Fruit fly (Drosophila melanogaster) whole organism, embryonic: ENCODE results near the gene SPH93.

Experiments
- Atf-2 ChIP-seq: fragments of 200-800 bp; sonication (Bioruptor generic); optimal IDR thresholded peaks from 2 replicates; lab custom pipeline; 2016; ENCODE audit warnings: missing biosample characterization, missing genetic modification characterization
- BEAF-32 ChIP-seq: fragments of 200-800 bp; sonication (Bioruptor generic); optimal IDR thresholded peaks from 3 replicates; lab custom pipeline; 2017; ENCODE audit warnings: missing biosample characterization, missing genetic modification characterization, mild to moderate bottlenecking, moderate library complexity, missing genetic modification reagents
- Bteb2 ChIP-seq: fragments of 200-800 bp; sonication (Bioruptor generic); optimal IDR thresholded peaks from 2 replicates; lab custom pipeline; 2016; ENCODE audit warnings: missing biosample characterization, missing genetic modification characterization
- CG10209 ChIP-seq: fragments of 200-800 bp; sonication (Bioruptor generic); optimal IDR thresholded peaks from 3 replicates; lab custom pipeline; 2017; ENCODE audit warnings: missing biosample characterization, mild to moderate bottlenecking, missing genetic modification characterization, missing genetic modification reagents
- CG10431 ChIP-seq: fragments of 200-800 bp; sonication (Bioruptor generic); optimal IDR thresholded peaks from 3 replicates; lab custom pipeline; 2018; ENCODE audit warnings: missing biosample characterization, mild to moderate bottlenecking, missing genetic modification characterization
- CG11504 ChIP-seq: fragments of 200-800 bp; sonication (Bioruptor generic); optimal IDR thresholded peaks from 3 replicates; lab custom pipeline; 2019; ENCODE audit warnings: missing biosample characterization, mild to moderate bottlenecking, missing genetic modification characterization, moderate library complexity
- CG14014 ChIP-seq: fragments of 200-800 bp; sonication (Bioruptor generic); IDR thresholded peaks from 2 replicates; pipeline ENCODE4 v1.3.6; 2022; ENCODE audit warnings: missing biosample characterization, missing genetic modification characterization
- CG14965 ChIP-seq: fragments of 200-800 bp; sonication (Bioruptor generic); optimal IDR thresholded peaks from 2 replicates; lab custom pipeline; 2016; ENCODE audit warnings: missing biosample characterization, missing genetic modification characterization, borderline replicate concordance
- CG17186 ChIP-seq: fragments of 200-800 bp; sonication (Bioruptor generic); optimal IDR thresholded peaks from 3 replicates; lab custom pipeline; 2017; ENCODE audit warnings: missing biosample characterization, missing genetic modification reagents, missing genetic modification characterization
- CG3726 ChIP-seq: fragments of 200-800 bp; sonication (Bioruptor generic); IDR thresholded peaks from 3 replicates; pipeline ENCODE4, ENCODE4 v1.3.6; 2022; ENCODE audit warnings: missing biosample characterization, missing genetic modification characterization
- CG4328 ChIP-seq: fragments of 200-800 bp; sonication (Bioruptor generic); optimal IDR thresholded peaks from 3 replicates; lab custom pipeline; 2017; ENCODE audit warnings: missing biosample characterization, missing genetic modification reagents, missing genetic modification characterization
- CG6854 ChIP-seq: fragments of 200-800 bp; sonication (Bioruptor generic); optimal IDR thresholded peaks from 3 replicates; lab custom pipeline; 2017; ENCODE audit warnings: missing biosample characterization, mild to moderate bottlenecking, missing genetic modification characterization
- CG7745 ChIP-seq: fragments of 200-800 bp; sonication (Bioruptor generic); optimal IDR thresholded peaks from 2 replicates; lab custom pipeline; 2018; ENCODE audit warnings: missing biosample characterization, mild to moderate bottlenecking, missing genetic modification characterization, moderate library complexity
- CG7963 ChIP-seq: fragments of 200-800 bp; sonication (Bioruptor generic); IDR thresholded peaks from 3 replicates; pipeline ENCODE4 v1.3.6; 2022; ENCODE audit warnings: missing biosample characterization, missing genetic modification characterization; ENCODE audit not compliant: partially characterized antibody
- CHES-1-like ChIP-seq: fragments of 200-800 bp; sonication (Bioruptor generic); optimal IDR thresholded peaks from 2 replicates; lab custom pipeline; 2016; ENCODE audit warnings: missing biosample characterization, missing genetic modification characterization
- Chrac-16 ChIP-seq: fragments of 200-800 bp; sonication (Bioruptor generic); optimal IDR thresholded peaks from 3 replicates; lab custom pipeline; 2016; ENCODE audit warnings: missing biosample characterization, missing genetic modification characterization
- Dad ChIP-seq: fragments of 200-800 bp; sonication (Bioruptor generic); optimal IDR thresholded peaks from 3 replicates; lab custom pipeline; 2016; ENCODE audit warnings: missing biosample characterization, missing genetic modification characterization
- NC2α ChIP-seq: fragments of 200-800 bp; sonication (Bioruptor generic); optimal IDR thresholded peaks from 2 replicates; lab custom pipeline; 2016; ENCODE audit warnings: missing biosample characterization, missing genetic modification characterization
- TFAM ChIP-seq: fragments of 200-800 bp; sonication (Bioruptor generic); optimal IDR thresholded peaks from 2 replicates; lab custom pipeline; 2017; ENCODE audit warnings: missing biosample characterization, missing genetic modification characterization, inconsistent platforms
- bab2 ChIP-seq: fragments of 200-800 bp; sonication (Bioruptor generic); optimal IDR thresholded peaks from 2 replicates; lab custom pipeline; 2016; ENCODE audit warnings: missing biosample characterization, missing genetic modification characterization
- caup ChIP-seq: fragments of 200-800 bp; sonication (Bioruptor generic); optimal IDR thresholded peaks from 3 replicates; lab custom pipeline; 2017; ENCODE audit warnings: missing biosample characterization, mild to moderate bottlenecking, missing genetic modification characterization, moderate library complexity; ENCODE audit not compliant: severe bottlenecking
- en ChIP-seq: fragments of 200-800 bp; sonication (Bioruptor generic); optimal IDR thresholded peaks from 2 replicates; lab custom pipeline; 2016; ENCODE audit warnings: missing biosample characterization, missing genetic modification characterization
- esg ChIP-seq: fragments of 200-800 bp; sonication (Bioruptor generic); conservative IDR thresholded peaks from 2 replicates; pipeline ENCODE4 v1.3.6; 2022; ENCODE audit warnings: missing biosample characterization, missing genetic modification characterization
- gsb ChIP-seq: fragments of 200-800 bp; sonication (Bioruptor generic); IDR thresholded peaks from 2 replicates; pipeline ENCODE4 v1.3.6; 2022; ENCODE audit warnings: missing biosample characterization, missing genetic modification characterization
- gt ChIP-seq: fragments of 200-800 bp; sonication (Bioruptor generic); IDR thresholded peaks from 2 replicates; pipeline ENCODE4 v1.3.6; 2022; ENCODE audit warnings: missing biosample characterization, missing genetic modification characterization
- slbo ChIP-seq: fragments of 200-800 bp; sonication (Bioruptor generic); IDR thresholded peaks from 2 replicates; pipeline ENCODE4 v1.3.6; 2022; ENCODE audit warnings: missing biosample characterization, missing genetic modification characterization
- slp2 ChIP-seq: fragments of 200-800 bp; sonication (Bioruptor generic); optimal IDR thresholded peaks from 2 replicates; lab custom pipeline; 2016; ENCODE audit warnings: missing biosample characterization, missing genetic modification characterization
- tgo ChIP-seq: fragments of 200-800 bp; sonication (Bioruptor generic); IDR thresholded peaks from 3 replicates; pipeline ENCODE4 v1.3.6; 2022; ENCODE audit warnings: missing biosample characterization, missing genetic modification characterization
- tup ChIP-seq: fragments of 200-800 bp; sonication (Bioruptor generic); optimal IDR thresholded peaks from 2 replicates; lab custom pipeline; 2016; ENCODE audit warnings: missing biosample characterization, mild to moderate bottlenecking, missing genetic modification characterization, moderate library complexity

Gene SPH93

dm6 chr2L:17410358-17410757, 45.4 kb downstream of the SPH93 start, which contains the start of the genes Polr2J and CG15141 (continued):
- TF ChIP-seq en (GFP tag; lab: Kevin White, UChicago), result no peak
- peak; percentile 95 for TF ChIP-seq BEAF-32 (GFP tag; lab: Kevin White, UChicago)
- peak; percentile 14 for TF ChIP-seq TFAM (GFP tag; lab: Kevin White, UChicago)
- TF ChIP-seq Atf-2 (GFP tag; lab: Kevin White, UChicago), result peak; percentile 55
- TF ChIP-seq CG14965, result no peak
- peak; percentile 70 for TF ChIP-seq CG4328 (GFP tag; lab: Kevin White, UChicago)
- TF ChIP-seq CG10209 (GFP tag; lab: Kevin White, UChicago), result peak; percentile 87
- TF ChIP-seq CG17186 (GFP tag; lab: Kevin White, UChicago), result peak; percentile 63
- TF ChIP-seq tup (GFP tag; lab: Kevin White, UChicago), result peak; percentile 57
- peak; percentile 90 for TF ChIP-seq Chrac-16 (GFP tag; lab: Kevin White, UChicago)
- peak; percentile 68; the same call in 2 of the 3 replicates for TF ChIP-seq CG3726 (GFP tag; lab: Robert Waterston, UW)
- TF ChIP-seq bab2, result peak; percentile 81
- TF ChIP-seq CG14014 (GFP tag; lab: Robert Waterston, UW), result peak; percentile 86
- no peak for TF ChIP-seq CG7745 (tag; lab: Kevin White, UChicago)
- TF ChIP-seq esg (GFP tag; lab: Robert Waterston, UW), result peak; percentile 82
- TF ChIP-seq tgo (GFP tag; lab: Robert Waterston, UW), result peak; percentile 91
- TF ChIP-seq Dad (GFP tag; lab: Kevin White, UChicago), result peak; percentile 87
- TF ChIP-seq CG7963 (GFP tag; lab: Robert Waterston, UW), result peak; percentile 54; the same call in 1 of the 3 replicates
- peak; percentile 5 for TF ChIP-seq NC2α
- no peak for TF ChIP-seq CG6854 (GFP tag; lab: Kevin White, UChicago)
- TF ChIP-seq CHES-1-like, result peak; percentile 76
- TF ChIP-seq slp2 (GFP tag; lab: Kevin White, UChicago), result peak; percentile 41
- peak; percentile 94 for TF ChIP-seq slbo (GFP tag; lab: Robert Waterston, UW)
- peak; percentile 67; the same call in 1 of the 2 replicates for TF ChIP-seq gt (GFP tag; lab: Robert Waterston, UW)
- TF ChIP-seq Bteb2 (GFP tag; lab: Kevin White, UChicago), result peak; percentile 79
- TF ChIP-seq CG11504 (tag; lab: Kevin White, UChicago), result no peak
- no peak for TF ChIP-seq CG10431
- TF ChIP-seq caup, result peak; percentile 86
- no peak for TF ChIP-seq gsb
